Worm (Caenorhabditis elegans) whole organism, midembryonic: Measurements from ENCODE around the gene srh-231.

Source experiments
- cog-1 ChIP-seq: sonication (generic microtip); optimal IDR thresholded peaks from 2 replicates; lab custom pipeline; 2016; ENCODE audit warnings: missing genetic modification characterization, missing compliant biosample characterization
- flt-1 ChIP-seq: fragments of 200-800 bp; sonication (Bioruptor generic); IDR thresholded peaks from 2 replicates; pipeline ENCODE4 v1.3.6; 2022; ENCODE audit warnings: missing genetic modification characterization, missing compliant biosample characterization
- med-1 ChIP-seq: sonication (generic microtip); optimal IDR thresholded peaks from 2 replicates; lab custom pipeline; 2017; ENCODE audit warnings: missing genetic modification characterization, mild to moderate bottlenecking, missing compliant biosample characterization, antibody characterized with exemption, missing genetic modification reagents; ENCODE audit not compliant: insufficient read depth
- ref-1 ChIP-seq: fragments of 200-800 bp; sonication (Bioruptor generic); conservative IDR thresholded peaks from 2 replicates; pipeline ENCODE4 v1.3.6; 2022; ENCODE audit warnings: missing genetic modification reagents, missing genetic modification characterization, missing compliant biosample characterization
- tab-1 ChIP-seq: fragments of 200-800 bp; sonication (Bioruptor generic); IDR thresholded peaks from 2 replicates; pipeline ENCODE4 v1.3.6; 2022; ENCODE audit warnings: missing genetic modification characterization, missing compliant biosample characterization
- ztf-29 ChIP-seq: fragments of 200-800 bp; sonication (Bioruptor generic); IDR thresholded peaks from 2 replicates; pipeline ENCODE4 v1.3.6; 2022; ENCODE audit warnings: missing genetic modification reagents, missing genetic modification characterization, missing compliant biosample characterization

DNA sequence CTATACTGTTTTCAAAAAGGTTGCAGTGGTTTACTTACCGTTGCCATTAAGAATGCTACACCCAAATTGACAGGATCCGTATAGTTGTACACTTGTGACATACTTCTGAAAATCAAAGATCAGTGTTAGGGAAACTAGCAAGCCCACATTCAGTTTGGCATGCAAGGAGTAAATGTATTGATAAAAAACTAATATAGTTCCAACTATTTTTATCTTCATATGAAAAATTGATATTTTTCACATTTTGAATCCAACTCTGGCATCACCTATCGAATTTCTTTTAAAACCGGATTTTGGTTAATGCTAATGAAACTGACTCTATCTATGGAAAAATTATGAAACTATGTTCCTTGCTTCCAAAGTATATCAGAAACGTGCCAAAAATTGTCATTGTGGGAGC, 26.8 kb downstream of the srh-231 start, which contains the start of gene srx-92:
- TF ChIP-seq ref-1, result no peak
- TF ChIP-seq tab-1, result no peak
- TF ChIP-seq ztf-29, result no peak
- TF ChIP-seq flt-1, result no peak
- TF ChIP-seq med-1 (GFP tag; lab: Kevin White, UChicago), result no peak
- no peak for TF ChIP-seq cog-1 (tag; lab: Kevin White, UChicago)
